Fruit fly (Drosophila melanogaster): Measurements from ENCODE around the gene Cyt-c1L.

Gene Cyt-c1L

dm6 chr3R:29204612-29205480, 913 bp upstream of the Cyt-c1L start:
- no peak for TF ChIP-seq CG17801 (GFP tag; optimal IDR thresholded peaks at IDR 0.05; ENCODE audit: partially characterized antibody)

dm6 chr3R:29202418-29202817, 1.5 kb downstream of the Cyt-c1L start, which contains the start of gene Mesh1:
TSS of gene Mesh1 (minus strand) at chr3R:29202525.
- TF ChIP-seq CG17801 (GFP tag; optimal IDR thresholded peaks at IDR 0.05; ENCODE audit: partially characterized antibody): no peak

dm6 chr3R:29199807-29200693, 3.9 kb downstream of the Cyt-c1L start, which contains the start of gene CG11899:
TSS of gene CG11899 (plus strand) at chr3R:29200454.
- peak; percentile 61 for TF ChIP-seq CG17801 (GFP tag; optimal IDR thresholded peaks at IDR 0.05; ENCODE audit: partially characterized antibody)

dm6 chr3R:29198299-29198698, 5.6 kb downstream of the Cyt-c1L start:
- no peak for TF ChIP-seq CG17801 (GFP tag; optimal IDR thresholded peaks at IDR 0.05; ENCODE audit: partially characterized antibody)

- TF ChIP-seq CG17801 (GFP tag; optimal IDR thresholded peaks at IDR 0.05; ENCODE audit: partially characterized antibody): no peak
These were observed 6.8 kb downstream of the Cyt-c1L start, which contains the start of gene CG14515 for dm6 chr3R:29196967-29197611. TSS of gene CG14515 (plus strand) at chr3R:29197556.

- no peak for TF ChIP-seq CG17801 (GFP tag; optimal IDR thresholded peaks at IDR 0.05; ENCODE audit: partially characterized antibody)
These were observed 9.0 kb downstream of the Cyt-c1L start, which contains the start of gene jus for dm6 chr3R:29194957-29195356. TSS of gene jus (minus strand) at chr3R:29194994.

- TF ChIP-seq CG17801 (GFP tag; optimal IDR thresholded peaks at IDR 0.05; ENCODE audit: partially characterized antibody): no peak
These were observed 12.9 kb downstream of the Cyt-c1L start for dm6 chr3R:29190984-29191383.

- no peak for TF ChIP-seq CG17801 (GFP tag; optimal IDR thresholded peaks at IDR 0.05; ENCODE audit: partially characterized antibody)
These were observed 38.8 kb downstream of the Cyt-c1L start, which contains the start of gene CG11898 for dm6 chr3R:29164930-29165693. TSS of gene CG11898 (plus strand) at chr3R:29165643.

- no peak for TF ChIP-seq CG17801 (GFP tag; optimal IDR thresholded peaks at IDR 0.05; ENCODE audit: partially characterized antibody)
These were observed 44.3 kb downstream of the Cyt-c1L start for dm6 chr3R:29159620-29160019.

- TF ChIP-seq CG17801 (GFP tag; optimal IDR thresholded peaks at IDR 0.05; ENCODE audit: partially characterized antibody): no peak
These were observed 45.2 kb downstream of the Cyt-c1L start for dm6 chr3R:29158721-29159120.

- peak; percentile 36 for TF ChIP-seq CG17801 (GFP tag; optimal IDR thresholded peaks at IDR 0.05; ENCODE audit: partially characterized antibody)
These were observed 46.2 kb downstream of the Cyt-c1L start, which contains the start of gene rdog for dm6 chr3R:29157418-29158398. TSS of gene rdog (plus strand) at chr3R:29158122.

- peak; percentile 62 for TF ChIP-seq CG17801 (GFP tag; optimal IDR thresholded peaks at IDR 0.05; ENCODE audit: partially characterized antibody)
These were observed 50.7 kb downstream of the Cyt-c1L start, which contains the start of the genes Slbp and Rpn2 for dm6 chr3R:29153197-29153644. TSS of gene Slbp (minus strand) at chr3R:29153266. TSS of gene Rpn2 (plus strand) at chr3R:29153524.
